Worm (Caenorhabditis elegans) whole organism, L1 larva: ENCODE results near the gene pax-2.

ENCODE experiments used
- ama-1 ChIP-seq: fragments of 150-350 bp; optimal IDR thresholded peaks from 2 replicates; lab custom pipeline; 2014
- fkh-10 ChIP-seq: sonication (generic microtip); optimal IDR thresholded peaks from 2 replicates; lab custom pipeline; 2017; ENCODE audit warnings: missing biosample characterization, missing genetic modification reagents, missing genetic modification characterization
- lin-39 ChIP-seq: fragments of 150-350 bp; optimal IDR thresholded peaks from 2 replicates; lab custom pipeline; 2014; ENCODE audit warnings: missing biosample characterization, missing genetic modification reagents, missing genetic modification characterization
- mep-1 ChIP-seq: fragments of 150-350 bp; optimal IDR thresholded peaks from 2 replicates; lab custom pipeline; 2014; ENCODE audit warnings: missing biosample characterization, missing genetic modification characterization
- nhr-11 ChIP-seq: fragments of 150-350 bp; optimal IDR thresholded peaks from 2 replicates; lab custom pipeline; 2014; ENCODE audit warnings: missing biosample characterization, missing genetic modification characterization
- nhr-28 ChIP-seq: fragments of 150-350 bp; optimal IDR thresholded peaks from 2 replicates; lab custom pipeline; 2014; ENCODE audit warnings: missing biosample characterization, missing genetic modification characterization
- nhr-76 ChIP-seq: sonication (generic microtip); optimal IDR thresholded peaks from 2 replicates; lab custom pipeline; 2017; ENCODE audit warnings: missing biosample characterization, missing genetic modification characterization
- snpc-4 ChIP-seq: fragments of 150-350 bp; optimal IDR thresholded peaks from 2 replicates; lab custom pipeline; 2014; ENCODE audit warnings: missing biosample characterization, missing genetic modification characterization
- sup-37 ChIP-seq: fragments of 200-800 bp; sonication (Bioruptor generic); optimal IDR thresholded peaks from 2 replicates; lab custom pipeline; 2018; ENCODE audit warnings: mild to moderate bottlenecking, missing genetic modification characterization, missing compliant biosample characterization
- unc-62 ChIP-seq: fragments of 150-350 bp; optimal IDR thresholded peaks from 2 replicates; lab custom pipeline; 2014; ENCODE audit warnings: missing biosample characterization, missing genetic modification reagents, missing genetic modification characterization

- peak; percentile 17 for TF ChIP-seq ama-1 (lab: Kevin White, UChicago)
- TF ChIP-seq nhr-76 (tag; lab: Kevin White, UChicago), result no peak
- no peak for TF ChIP-seq sup-37 (GFP tag; lab: Kevin White, UChicago)
- no peak for TF ChIP-seq nhr-28 (tag; lab: Kevin White, UChicago)
- TF ChIP-seq snpc-4 (tag; lab: Kevin White, UChicago), result no peak
- TF ChIP-seq nhr-11 (tag; lab: Kevin White, UChicago), result no peak
- TF ChIP-seq mep-1 (tag; lab: Kevin White, UChicago), result no peak
- TF ChIP-seq lin-39 (tag; lab: Kevin White, UChicago), result no peak
- no peak for TF ChIP-seq unc-62 (GFP tag; lab: Kevin White, UChicago)
- no peak for TF ChIP-seq fkh-10
Measured at ce11 chrIV:4218276-4218675, 14.1 kb upstream of the pax-2 start.
